Worm (Caenorhabditis elegans): Measurements from ENCODE around the gene scl-13.

DNA sequence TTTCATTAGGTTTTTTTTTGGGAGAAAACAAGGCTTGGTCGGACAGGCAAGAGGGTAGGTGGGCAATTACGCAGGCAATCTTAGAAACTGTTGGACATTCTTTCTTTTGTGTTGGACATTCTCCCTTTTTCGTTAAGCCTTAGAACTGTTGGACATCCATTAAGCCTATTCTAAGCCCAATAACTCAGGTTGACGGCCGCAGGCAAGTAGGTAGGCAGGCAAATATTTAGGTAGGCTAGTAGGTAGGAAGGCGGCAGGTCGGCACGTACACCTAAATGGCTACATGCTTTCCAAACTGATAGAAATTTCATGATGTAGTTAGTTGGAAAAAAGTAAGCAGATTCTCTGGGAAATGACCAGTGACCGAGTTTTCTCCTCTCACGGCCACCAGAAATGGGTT lies 20.7 kb upstream of the scl-13 start:
- no peak for TF ChIP-seq tab-1 (GFP tag; IDR thresholded peaks at IDR 0.05)
- TF ChIP-seq flt-1 (GFP tag; IDR thresholded peaks at IDR 0.05) = no peak
- TF ChIP-seq med-1 (GFP tag; optimal IDR thresholded peaks at IDR 0.05; ENCODE audit: insufficient read depth) = no peak
- TF ChIP-seq ztf-29 (GFP tag; IDR thresholded peaks at IDR 0.05) = no peak
